Fruit fly (Drosophila melanogaster): ENCODE results near the gene brv3.

Gene brv3

dm6 chrX:2646022-2646761, 21.8 kb upstream of the brv3 start:
- TF ChIP-seq Myc (optimal IDR thresholded peaks at IDR 0.05) (no peak), Hr83 (GFP tag; optimal IDR thresholded peaks at IDR 0.05; ENCODE audit: poor library complexity, severe bottlenecking) (peak; percentile 62), OdsH (GFP tag; optimal IDR thresholded peaks at IDR 0.05) (peak; percentile 97), Abd-B (GFP tag; optimal IDR thresholded peaks at IDR 0.05) (no peak), brk (GFP tag; optimal IDR thresholded peaks at IDR 0.05) (peak; percentile 83), foxo (GFP tag; optimal IDR thresholded peaks at IDR 0.05) (peak; percentile 86 to 98), rgr (GFP tag; optimal IDR thresholded peaks at IDR 0.05) (peak; percentile 98), CG32264 (GFP tag; optimal IDR thresholded peaks at IDR 0.05) (peak; percentile 95), CG9705 (GFP tag; optimal IDR thresholded peaks at IDR 0.05) (peak; percentile 91), Jra (GFP tag; optimal IDR thresholded peaks at IDR 0.05) (peak; percentile 85), sv (GFP tag; optimal IDR thresholded peaks at IDR 0.05) (peak; percentile 97), Sp1 (GFP tag; optimal IDR thresholded peaks at IDR 0.05) (peak; percentile 98), N (GFP tag; optimal IDR thresholded peaks at IDR 0.05) (no peak), fru (GFP tag; optimal IDR thresholded peaks at IDR 0.05) (peak; percentile 98), Vsx2 (GFP tag; optimal IDR thresholded peaks at IDR 0.05; ENCODE audit: partially characterized antibody) (peak; percentile 44), dmrt93B (GFP tag; optimal IDR thresholded peaks at IDR 0.05) (peak; percentile 96), sage (GFP tag; optimal IDR thresholded peaks at IDR 0.05) (peak; percentile 83), dsf (GFP tag; optimal IDR thresholded peaks at IDR 0.05; ENCODE audit: borderline replicate concordance) (peak; percentile 76), ey (GFP tag; optimal IDR thresholded peaks at IDR 0.05) (peak; percentile 98), HLH106 (tag; optimal IDR thresholded peaks at IDR 0.05) (peak; percentile 96), Mio (GFP tag; optimal IDR thresholded peaks at IDR 0.05) (peak; percentile 85), CrebA (GFP tag; optimal IDR thresholded peaks at IDR 0.05; ENCODE audit: borderline replicate concordance) (peak; percentile 63), Rel (GFP tag; optimal IDR thresholded peaks at IDR 0.05) (peak; percentile 75), Rel (tag; optimal IDR thresholded peaks at IDR 0.05) (peak; percentile 88), woc (GFP tag; optimal IDR thresholded peaks at IDR 0.05) (peak; percentile 99), tai (GFP tag; optimal IDR thresholded peaks at IDR 0.05) (peak; percentile 92), Hnf4 (GFP tag; optimal IDR thresholded peaks at IDR 0.05) (peak; percentile 96), dl (GFP tag; optimal IDR thresholded peaks at IDR 0.05; ENCODE audit: insufficient read depth in 1 of 2, partially characterized antibody in 2 of 2) (no peak), Dfd (GFP tag; optimal IDR thresholded peaks at IDR 0.05) (peak; percentile 65), h (GFP tag; optimal IDR thresholded peaks at IDR 0.05) (peak; percentile 98), pan (optimal IDR thresholded peaks at IDR 0.05) (no peak), psq (GFP tag; optimal IDR thresholded peaks at IDR 0.05) (peak; percentile 95), Hr78 (GFP tag; optimal IDR thresholded peaks at IDR 0.05) (no peak), GATAd (GFP tag; optimal IDR thresholded peaks at IDR 0.05) (peak; percentile 58), Dif (GFP tag; optimal IDR thresholded peaks at IDR 0.05; ENCODE audit: partially characterized antibody) (peak; percentile 55), br (GFP tag; optimal IDR thresholded peaks at IDR 0.05) (peak; percentile 98), lola (GFP tag; optimal IDR thresholded peaks at IDR 0.05) (no peak), jim (GFP tag; optimal IDR thresholded peaks at IDR 0.05) (no peak), usp (GFP tag; optimal IDR thresholded peaks at IDR 0.05) (no peak)

dm6 chrX:2645593-2645992, 21.2 kb upstream of the brv3 start:
- TF ChIP-seq rgr (GFP tag; optimal IDR thresholded peaks at IDR 0.05) (no peak), Hr83 (GFP tag; optimal IDR thresholded peaks at IDR 0.05; ENCODE audit: poor library complexity, severe bottlenecking) (no peak), Abd-B (GFP tag; optimal IDR thresholded peaks at IDR 0.05) (no peak), Mio (GFP tag; optimal IDR thresholded peaks at IDR 0.05) (no peak), Vsx2 (GFP tag; optimal IDR thresholded peaks at IDR 0.05; ENCODE audit: partially characterized antibody) (no peak), sv (GFP tag; optimal IDR thresholded peaks at IDR 0.05) (no peak), N (GFP tag; optimal IDR thresholded peaks at IDR 0.05) (peak; percentile 9), dmrt93B (GFP tag; optimal IDR thresholded peaks at IDR 0.05) (no peak), lola (GFP tag; optimal IDR thresholded peaks at IDR 0.05) (no peak), Myc (optimal IDR thresholded peaks at IDR 0.05) (peak; percentile 50), Rel (GFP tag; optimal IDR thresholded peaks at IDR 0.05) (no peak), Rel (tag; optimal IDR thresholded peaks at IDR 0.05) (no peak), fru (GFP tag; optimal IDR thresholded peaks at IDR 0.05) (no peak)

Measured in whole organism, wandering third instar larva.